Worm (Caenorhabditis elegans) whole organism, mixed stage, embryonic: ENCODE measurements around the gene Y111B2A.2.

Source experiments
- M03D4.4 ChIP-seq: sonication (generic microtip); optimal IDR thresholded peaks from 2 replicates; lab custom pipeline; 2017; ENCODE audit warnings: mild to moderate bottlenecking, missing genetic modification characterization, missing compliant biosample characterization
- bed-3 ChIP-seq: fragments of 200-800 bp; sonication (Bioruptor generic); optimal IDR thresholded peaks from 3 replicates; lab custom pipeline; 2018; ENCODE audit warnings: mild to moderate bottlenecking, missing genetic modification characterization, moderate library complexity, missing compliant biosample characterization
- blmp-1 ChIP-seq: fragments of 150-350 bp; optimal IDR thresholded peaks from 2 replicates; lab custom pipeline; 2014; ENCODE audit warnings: missing biosample characterization, missing genetic modification characterization
- ceh-39 ChIP-seq: fragments of 150-350 bp; optimal IDR thresholded peaks from 2 replicates; lab custom pipeline; 2014; ENCODE audit warnings: missing biosample characterization, missing genetic modification characterization
- ceh-43 ChIP-seq: fragments of 200-800 bp; sonication (Bioruptor generic); optimal IDR thresholded peaks from 2 replicates; lab custom pipeline; 2018; ENCODE audit warnings: mild to moderate bottlenecking, missing genetic modification characterization, moderate library complexity, missing compliant biosample characterization
- ceh-83 ChIP-seq: fragments of 200-800 bp; sonication (Bioruptor generic); optimal IDR thresholded peaks from 2 replicates; lab custom pipeline; 2018; ENCODE audit warnings: mild to moderate bottlenecking, missing genetic modification characterization, missing compliant biosample characterization
- ces-1 ChIP-seq: fragments of 150-350 bp; optimal IDR thresholded peaks from 2 replicates; lab custom pipeline; 2014; ENCODE audit warnings: missing biosample characterization, missing genetic modification reagents, missing genetic modification characterization
- cnd-1 ChIP-seq: fragments of 200-800 bp; sonication (Bioruptor generic); optimal IDR thresholded peaks from 2 replicates; lab custom pipeline; 2018; ENCODE audit warnings: mild to moderate bottlenecking, missing genetic modification characterization, missing compliant biosample characterization
- drap-1 ChIP-seq: fragments of 200-800 bp; sonication (Bioruptor generic); optimal IDR thresholded peaks from 3 replicates; lab custom pipeline; 2018; ENCODE audit warnings: mild to moderate bottlenecking, missing genetic modification characterization, missing compliant biosample characterization
- elt-1 ChIP-seq: sonication (generic microtip); optimal IDR thresholded peaks from 2 replicates; lab custom pipeline; 2017; ENCODE audit warnings: missing genetic modification characterization, mild to moderate bottlenecking, missing compliant biosample characterization, antibody characterized with exemption, moderate library complexity, borderline replicate concordance; ENCODE audit not compliant: insufficient read depth
- elt-3 ChIP-seq: fragments of 150-350 bp; optimal IDR thresholded peaks from 2 replicates; lab custom pipeline; 2014; ENCODE audit warnings: missing biosample characterization, missing genetic modification characterization
- flh-1 ChIP-seq: fragments of 200-800 bp; sonication (Bioruptor generic); optimal IDR thresholded peaks from 2 replicates; lab custom pipeline; 2018; ENCODE audit warnings: mild to moderate bottlenecking, missing genetic modification characterization, moderate library complexity, missing compliant biosample characterization
- ham-2 ChIP-seq: fragments of 200-800 bp; sonication (Bioruptor generic); optimal IDR thresholded peaks from 2 replicates; lab custom pipeline; 2018; ENCODE audit warnings: mild to moderate bottlenecking, missing genetic modification characterization, missing compliant biosample characterization
- hlh-1 ChIP-seq: fragments of 150-350 bp; optimal IDR thresholded peaks from 2 replicates; lab custom pipeline; 2014; ENCODE audit warnings: missing biosample characterization, missing genetic modification reagents, missing genetic modification characterization
- lin-13 ChIP-seq: fragments of 150-350 bp; optimal IDR thresholded peaks from 2 replicates; lab custom pipeline; 2014; ENCODE audit warnings: missing biosample characterization, missing genetic modification characterization
- lin-32 ChIP-seq: fragments of 200-800 bp; sonication (Bioruptor generic); optimal IDR thresholded peaks from 2 replicates; lab custom pipeline; 2018; ENCODE audit warnings: mild to moderate bottlenecking, missing genetic modification characterization, missing compliant biosample characterization
- lsy-2 ChIP-seq: fragments of 150-350 bp; optimal IDR thresholded peaks from 2 replicates; lab custom pipeline; 2014; ENCODE audit warnings: missing biosample characterization, missing genetic modification characterization
- mab-5 ChIP-seq: fragments of 150-350 bp; optimal IDR thresholded peaks from 2 replicates; lab custom pipeline; 2014; ENCODE audit warnings: missing biosample characterization, missing genetic modification characterization
- mep-1 ChIP-seq: fragments of 150-350 bp; optimal IDR thresholded peaks from 2 replicates; lab custom pipeline; 2017; ENCODE audit warnings: missing biosample characterization, missing genetic modification reagents, missing genetic modification characterization, inconsistent platforms
- mls-2 ChIP-seq: sonication (generic microtip); optimal IDR thresholded peaks from 2 replicates; lab custom pipeline; 2016; ENCODE audit warnings: mild to moderate bottlenecking, missing genetic modification characterization, moderate library complexity, missing compliant biosample characterization
- nhr-12 ChIP-seq: fragments of 150-350 bp; optimal IDR thresholded peaks from 2 replicates; lab custom pipeline; 2014; ENCODE audit warnings: missing biosample characterization, missing genetic modification characterization
- nhr-2 ChIP-seq: fragments of 150-350 bp; optimal IDR thresholded peaks from 2 replicates; lab custom pipeline; 2014; ENCODE audit warnings: missing biosample characterization, missing genetic modification characterization
- nhr-237 ChIP-seq: fragments of 150-350 bp; optimal IDR thresholded peaks from 2 replicates; lab custom pipeline; 2014; ENCODE audit warnings: missing biosample characterization, missing genetic modification characterization
- nhr-28 ChIP-seq: fragments of 150-350 bp; optimal IDR thresholded peaks from 2 replicates; lab custom pipeline; 2014; ENCODE audit warnings: missing biosample characterization, missing genetic modification characterization
- nhr-76 ChIP-seq: sonication (generic microtip); optimal IDR thresholded peaks from 2 replicates; lab custom pipeline; 2017; ENCODE audit warnings: missing biosample characterization, missing genetic modification characterization
- pha-4 ChIP-seq: fragments of 150-350 bp; optimal IDR thresholded peaks from 2 replicates; lab custom pipeline; 2018; ENCODE audit warnings: missing biosample characterization, missing genetic modification reagents, missing genetic modification characterization
- sem-2 ChIP-seq: fragments of 200-800 bp; sonication (Bioruptor generic); optimal IDR thresholded peaks from 2 replicates; lab custom pipeline; 2018; ENCODE audit warnings: mild to moderate bottlenecking, missing genetic modification characterization, missing compliant biosample characterization
- snpc-4 ChIP-seq: fragments of 150-350 bp; optimal IDR thresholded peaks from 2 replicates; lab custom pipeline; 2014; ENCODE audit warnings: missing biosample characterization, missing genetic modification characterization
- sptf-1 ChIP-seq: sonication (generic microtip); optimal IDR thresholded peaks from 2 replicates; lab custom pipeline; 2017; ENCODE audit warnings: mild to moderate bottlenecking, missing genetic modification characterization, moderate library complexity, missing compliant biosample characterization
- tbx-8 ChIP-seq: fragments of 200-800 bp; sonication (Bioruptor generic); optimal IDR thresholded peaks from 2 replicates; lab custom pipeline; 2018; ENCODE audit warnings: mild to moderate bottlenecking, missing genetic modification characterization, moderate library complexity, missing compliant biosample characterization
- unc-120 ChIP-seq: sonication (generic microtip); optimal IDR thresholded peaks from 2 replicates; lab custom pipeline; 2017; ENCODE audit warnings: missing genetic modification characterization, missing compliant biosample characterization; ENCODE audit not compliant: poor library complexity, severe bottlenecking
- unc-39 ChIP-seq: fragments of 150-350 bp; optimal IDR thresholded peaks from 2 replicates; lab custom pipeline; 2014; ENCODE audit warnings: missing biosample characterization, missing genetic modification characterization
- unc-62 ChIP-seq: fragments of 150-350 bp; optimal IDR thresholded peaks from 2 replicates; lab custom pipeline; 2014; ENCODE audit warnings: missing biosample characterization, missing genetic modification reagents, missing genetic modification characterization
- zip-8 ChIP-seq: fragments of 150-350 bp; optimal IDR thresholded peaks from 2 replicates; lab custom pipeline; 2014; ENCODE audit warnings: missing biosample characterization, missing genetic modification characterization
- ztf-11 ChIP-seq: fragments of 150-350 bp; optimal IDR thresholded peaks from 2 replicates; lab custom pipeline; 2014; ENCODE audit warnings: missing biosample characterization, missing genetic modification characterization

Gene Y111B2A.2

DNA sequence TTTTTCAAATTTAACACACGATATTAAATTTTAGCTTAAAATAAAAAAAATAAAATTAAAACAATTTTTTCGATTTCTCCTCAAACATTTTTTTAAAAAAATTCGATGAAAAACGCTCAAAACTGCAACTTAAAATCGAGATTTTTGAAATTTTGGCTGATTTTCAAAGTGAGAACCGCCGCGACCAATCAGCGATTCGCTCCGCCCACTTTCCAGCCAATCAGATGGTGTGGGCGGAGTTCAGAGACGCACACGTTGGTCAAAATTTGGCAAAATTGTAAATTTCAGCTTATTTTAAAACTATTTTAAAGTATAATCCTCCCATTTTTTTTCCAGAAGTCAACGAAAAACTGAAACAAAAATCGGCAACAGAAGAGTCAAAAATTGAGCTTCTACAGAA lies 14.6 kb downstream of the Y111B2A.2 start:
- no peak for TF ChIP-seq blmp-1 (tag; lab: Kevin White, UChicago)
- no peak for TF ChIP-seq ceh-43
- TF ChIP-seq sptf-1 (tag; lab: Kevin White, UChicago), result no peak
- no peak for TF ChIP-seq ceh-39
- TF ChIP-seq mls-2 (tag; lab: Kevin White, UChicago), result no peak
- TF ChIP-seq drap-1 (GFP tag; lab: Kevin White, UChicago), result no peak
- no peak for TF ChIP-seq lin-13 (tag; lab: Kevin White, UChicago)
- TF ChIP-seq ces-1, result no peak
- no peak for TF ChIP-seq tbx-8
- no peak for TF ChIP-seq unc-62
- TF ChIP-seq nhr-12 (tag; lab: Kevin White, UChicago), result no peak
- no peak for TF ChIP-seq hlh-1 (tag; lab: Kevin White, UChicago)
- TF ChIP-seq nhr-2 (tag; lab: Kevin White, UChicago), result no peak
- no peak for TF ChIP-seq unc-120
- TF ChIP-seq elt-3, result no peak
- no peak for TF ChIP-seq lin-32 (GFP tag; lab: Kevin White, UChicago)
- TF ChIP-seq sem-2 (GFP tag; lab: Kevin White, UChicago), result no peak

DNA sequence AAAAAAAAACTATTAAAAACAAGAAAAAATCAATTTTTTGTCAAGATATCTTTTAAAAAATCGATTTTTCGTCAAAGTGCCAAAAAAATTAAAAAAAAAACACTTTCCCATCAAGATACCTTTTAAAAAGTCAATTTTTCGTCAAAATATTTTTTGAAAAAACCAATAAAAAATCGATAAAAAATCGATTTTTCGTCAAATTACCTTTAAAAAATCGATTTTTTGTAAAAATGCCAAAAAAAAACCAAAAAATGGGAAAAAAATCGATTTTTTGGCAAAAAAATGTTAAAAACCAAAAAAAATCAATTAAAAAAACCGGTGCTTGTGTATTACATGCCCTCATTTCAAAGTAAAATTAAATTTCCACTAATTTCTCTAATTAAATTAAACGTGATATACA lies 21.8 kb downstream of the Y111B2A.2 start:
- TF ChIP-seq unc-39 (tag; lab: Kevin White, UChicago) (no peak), mls-2 (tag; lab: Kevin White, UChicago) (no peak), ham-2 (no peak), elt-1 (tag; lab: Kevin White, UChicago) (no peak), ceh-39 (no peak), bed-3 (GFP tag; lab: Kevin White, UChicago) (no peak)

DNA sequence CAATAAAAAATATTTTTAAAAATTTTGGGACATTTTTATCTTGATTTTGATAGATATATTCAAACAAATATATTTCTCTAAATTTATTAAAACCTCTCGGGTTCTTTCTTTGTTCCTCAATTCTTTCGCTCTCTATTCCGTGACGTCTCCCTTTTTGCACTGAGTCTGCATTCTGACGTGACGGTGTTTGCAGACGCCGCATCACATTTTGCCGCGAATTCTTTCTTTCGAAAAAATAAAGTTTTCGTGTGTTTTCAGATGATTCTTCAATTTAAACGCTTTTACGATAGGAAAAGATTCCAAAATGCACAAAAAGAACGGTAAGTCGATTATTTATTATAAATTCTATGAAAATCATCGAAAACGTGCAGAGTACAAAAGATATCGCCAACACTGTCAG lies 32.1 kb downstream of the Y111B2A.2 start:
- TF ChIP-seq pha-4 (tag; lab: Kevin White, UChicago), result no peak
- TF ChIP-seq nhr-2 (tag; lab: Kevin White, UChicago), result no peak
- no peak for TF ChIP-seq ham-2
- TF ChIP-seq nhr-76 (tag; lab: Kevin White, UChicago), result no peak
- TF ChIP-seq sptf-1 (tag; lab: Kevin White, UChicago), result peak; percentile 60
- TF ChIP-seq ceh-83 (GFP tag; lab: Kevin White, UChicago), result no peak
- no peak for TF ChIP-seq M03D4.4
- no peak for TF ChIP-seq ceh-43
- peak; percentile 65 for TF ChIP-seq mep-1 (tag; lab: Kevin White, UChicago)
- TF ChIP-seq mab-5 (tag; lab: Kevin White, UChicago), result no peak
- no peak for TF ChIP-seq lin-32 (GFP tag; lab: Kevin White, UChicago)
- no peak for TF ChIP-seq zip-8 (tag; lab: Kevin White, UChicago)
- TF ChIP-seq sem-2 (GFP tag; lab: Kevin White, UChicago), result no peak
- TF ChIP-seq ceh-39, result no peak
- no peak for TF ChIP-seq snpc-4 (tag; lab: Kevin White, UChicago)
- no peak for TF ChIP-seq nhr-12 (tag; lab: Kevin White, UChicago)
- no peak for TF ChIP-seq unc-39 (tag; lab: Kevin White, UChicago)
- peak; percentile 28 for TF ChIP-seq ces-1
- TF ChIP-seq drap-1 (GFP tag; lab: Kevin White, UChicago), result no peak
- no peak for TF ChIP-seq elt-1 (tag; lab: Kevin White, UChicago)
- no peak for TF ChIP-seq tbx-8
- TF ChIP-seq nhr-237 (tag; lab: Kevin White, UChicago), result peak; percentile 6
- TF ChIP-seq cnd-1, result no peak
- no peak for TF ChIP-seq blmp-1 (tag; lab: Kevin White, UChicago)
- no peak for TF ChIP-seq flh-1 (GFP tag; lab: Kevin White, UChicago)
- TF ChIP-seq bed-3 (GFP tag; lab: Kevin White, UChicago), result no peak
- peak; percentile 35 for TF ChIP-seq lin-13 (tag; lab: Kevin White, UChicago)
- TF ChIP-seq mls-2 (tag; lab: Kevin White, UChicago), result no peak
- peak; percentile 17 for TF ChIP-seq unc-120
- no peak for TF ChIP-seq hlh-1 (tag; lab: Kevin White, UChicago)
- TF ChIP-seq lsy-2 (tag; lab: Kevin White, UChicago), result no peak
- TF ChIP-seq unc-62, result no peak
- TF ChIP-seq ztf-11, result no peak
- no peak for TF ChIP-seq elt-3
- no peak for TF ChIP-seq nhr-28 (tag; lab: Kevin White, UChicago)

DNA sequence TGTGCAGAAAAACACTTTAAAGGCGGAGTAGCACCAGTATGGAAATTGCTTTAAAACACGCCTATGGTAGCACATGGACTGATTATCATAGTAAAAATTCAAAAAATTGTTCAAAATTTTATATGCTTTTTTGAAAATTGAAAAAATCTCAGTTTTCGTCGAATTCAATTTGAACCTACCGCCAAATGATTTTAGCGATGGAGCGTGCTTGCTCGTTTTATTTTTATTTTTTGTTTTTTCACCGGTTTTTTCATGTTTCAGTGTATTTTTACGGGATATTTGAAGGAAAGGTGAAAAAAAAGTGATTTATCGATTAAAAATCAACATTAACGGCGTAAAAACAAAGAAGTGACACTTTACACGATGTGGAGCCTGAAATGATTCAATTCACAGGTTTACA lies 38.0 kb downstream of the Y111B2A.2 start:
- TF ChIP-seq lin-32 (GFP tag; lab: Kevin White, UChicago) (no peak), drap-1 (GFP tag; lab: Kevin White, UChicago) (no peak), ztf-11 (no peak), unc-39 (tag; lab: Kevin White, UChicago) (no peak), ceh-43 (no peak), unc-120 (no peak), mep-1 (tag; lab: Kevin White, UChicago) (no peak)
